Fruit fly (Drosophila melanogaster) whole organism, adult: ENCODE data around the gene LanB1.
A peak's percentile ranks its signal among the peaks of the same experiment; 100 is the strongest.

Source experiments
- CG11617 ChIP-seq: fragments of 200-800 bp; sonication (Bioruptor generic); optimal IDR thresholded peaks from 2 replicates; lab custom pipeline; 2017; ENCODE audit warnings: mild to moderate bottlenecking, missing biosample characterization, missing genetic modification reagents, missing genetic modification characterization
- CG12768 ChIP-seq: fragments of 200-800 bp; sonication (Bioruptor generic); optimal IDR thresholded peaks from 2 replicates; lab custom pipeline; 2017; ENCODE audit warnings: missing biosample characterization, missing genetic modification characterization, mild to moderate bottlenecking, moderate library complexity, missing genetic modification reagents
- CG14711 ChIP-seq: fragments of 200-800 bp; sonication (Bioruptor generic); optimal IDR thresholded peaks from 2 replicates; lab custom pipeline; 2018; ENCODE audit warnings: missing biosample characterization, mild to moderate bottlenecking, missing genetic modification characterization, moderate library complexity
- CG1620 ChIP-seq: fragments of 200-800 bp; sonication (Bioruptor generic); optimal IDR thresholded peaks from 2 replicates; lab custom pipeline; 2016; ENCODE audit warnings: missing biosample characterization, missing genetic modification characterization
- CG33017 ChIP-seq: fragments of 200-800 bp; sonication (Bioruptor generic); optimal IDR thresholded peaks from 2 replicates; lab custom pipeline; 2018; ENCODE audit warnings: missing biosample characterization, mild to moderate bottlenecking, missing genetic modification characterization, moderate library complexity
- CG5204 ChIP-seq: fragments of 200-800 bp; sonication (Bioruptor generic); optimal IDR thresholded peaks from 2 replicates; lab custom pipeline; 2016; ENCODE audit warnings: missing biosample characterization, missing genetic modification characterization
- CG7045 ChIP-seq: fragments of 200-800 bp; sonication (Bioruptor generic); optimal IDR thresholded peaks from 2 replicates; lab custom pipeline; 2017; ENCODE audit warnings: missing biosample characterization, mild to moderate bottlenecking, missing genetic modification characterization
- CG7101 ChIP-seq: fragments of 200-800 bp; sonication (Bioruptor generic); optimal IDR thresholded peaks from 2 replicates; lab custom pipeline; 2018; ENCODE audit warnings: missing biosample characterization, mild to moderate bottlenecking, missing genetic modification characterization, moderate library complexity
- Clk ChIP-seq: fragments of 200-800 bp; sonication (Bioruptor generic); optimal IDR thresholded peaks from 2 replicates; lab custom pipeline; 2017; ENCODE audit warnings: missing biosample characterization, missing genetic modification characterization
- Crg-1 ChIP-seq: fragments of 200-800 bp; sonication (Bioruptor generic); optimal IDR thresholded peaks from 2 replicates; lab custom pipeline; 2016; ENCODE audit warnings: missing biosample characterization, missing genetic modification characterization
- Hr96 ChIP-seq: fragments of 200-800 bp; sonication (Bioruptor generic); optimal IDR thresholded peaks from 2 replicates; lab custom pipeline; 2016; ENCODE audit warnings: missing biosample characterization, missing genetic modification characterization
- Mnt ChIP-seq: fragments of 200-800 bp; sonication (Bioruptor generic); optimal IDR thresholded peaks from 2 replicates; lab custom pipeline; 2016; ENCODE audit warnings: missing biosample characterization, mild to moderate bottlenecking, missing genetic modification characterization
- bab1 ChIP-seq: fragments of 200-800 bp; sonication (Bioruptor generic); optimal IDR thresholded peaks from 3 replicates; lab custom pipeline; 2019; ENCODE audit warnings: missing biosample characterization, mild to moderate bottlenecking, missing genetic modification characterization, moderate library complexity
- cic ChIP-seq: fragments of 200-800 bp; sonication (Bioruptor generic); optimal IDR thresholded peaks from 2 replicates; lab custom pipeline; 2017; ENCODE audit warnings: missing biosample characterization, mild to moderate bottlenecking, missing genetic modification characterization, moderate library complexity
- cnc ChIP-seq, 2 experiments: fragments of >200 bp; optimal IDR thresholded peaks; 2 replicates each; lab custom pipeline; 2017
- kay ChIP-seq: fragments of 200-800 bp; sonication (Bioruptor generic); peaks from one replicate; lab custom pipeline; 2016; ENCODE audit warnings: missing biosample characterization, missing genetic modification characterization, borderline replicate concordance
- ovo ChIP-seq: fragments of 200-800 bp; sonication (Bioruptor generic); optimal IDR thresholded peaks from 2 replicates; lab custom pipeline; 2016; ENCODE audit warnings: missing biosample characterization, missing genetic modification characterization
- pad ChIP-seq: fragments of 200-800 bp; sonication (Bioruptor generic); optimal IDR thresholded peaks from 3 replicates; lab custom pipeline; 2017; ENCODE audit warnings: missing biosample characterization, missing genetic modification characterization, mild to moderate bottlenecking, moderate library complexity, missing genetic modification reagents
- tj ChIP-seq: fragments of 200-800 bp; sonication (Bioruptor generic); optimal IDR thresholded peaks from 3 replicates; lab custom pipeline; 2017; ENCODE audit warnings: missing biosample characterization, mild to moderate bottlenecking, missing genetic modification characterization, moderate library complexity
- toe ChIP-seq: fragments of 200-800 bp; sonication (Bioruptor generic); optimal IDR thresholded peaks from 2 replicates; lab custom pipeline; 2016; ENCODE audit warnings: missing biosample characterization, missing genetic modification characterization

Gene LanB1

dm6 chr2L:7827045-7828004 is 16.1 kb downstream of the LanB1 start, which contains the start of the genes Rack1 and mts:
Gene Rack1 (minus strand): TSS chr2L:7827315.
Gene mts (plus strand): TSS chr2L:7827650.
- peak; percentile 96 for TF ChIP-seq Crg-1 (GFP tag; lab: Kevin White, UChicago)
- peak; percentile 82 for TF ChIP-seq tj (GFP tag; lab: Kevin White, UChicago)
- TF ChIP-seq CG7101 (tag; lab: Kevin White, UChicago), result peak; percentile 94
- TF ChIP-seq Hr96, result peak; percentile 85
- peak; percentile 92 for TF ChIP-seq CG11617 (GFP tag; lab: Kevin White, UChicago)
- TF ChIP-seq CG5204, result no peak
- peak; percentile 93 for TF ChIP-seq CG12768 (GFP tag; lab: Kevin White, UChicago)
- peak; percentile 75 for TF ChIP-seq CG14711 (tag; lab: Kevin White, UChicago)
- TF ChIP-seq Clk (GFP tag; lab: Kevin White, UChicago), result peak; percentile 84
- peak; percentile 87 for TF ChIP-seq CG7045 (GFP tag; lab: Kevin White, UChicago)
- TF ChIP-seq bab1 (GFP tag; lab: Kevin White, UChicago), result peak; percentile 74
- TF ChIP-seq Mnt, result peak; percentile 94
- peak; percentile 48 for TF ChIP-seq cic (GFP tag; lab: Kevin White, UChicago)
- peak; percentile 82 for TF ChIP-seq pad
- peak; percentile 94 for TF ChIP-seq ovo
- TF ChIP-seq CG33017 (tag; lab: Kevin White, UChicago), result peak; percentile 85
- no peak for TF ChIP-seq cnc (optimal IDR thresholded peaks at IDR 0.05; lab: Kevin White, UChicago)
- TF ChIP-seq kay, result peak; percentile 84
- peak; percentile 88 for TF ChIP-seq CG1620 (GFP tag; lab: Kevin White, UChicago)
- TF ChIP-seq toe (GFP tag; lab: Kevin White, UChicago), result peak; percentile 80

DNA sequence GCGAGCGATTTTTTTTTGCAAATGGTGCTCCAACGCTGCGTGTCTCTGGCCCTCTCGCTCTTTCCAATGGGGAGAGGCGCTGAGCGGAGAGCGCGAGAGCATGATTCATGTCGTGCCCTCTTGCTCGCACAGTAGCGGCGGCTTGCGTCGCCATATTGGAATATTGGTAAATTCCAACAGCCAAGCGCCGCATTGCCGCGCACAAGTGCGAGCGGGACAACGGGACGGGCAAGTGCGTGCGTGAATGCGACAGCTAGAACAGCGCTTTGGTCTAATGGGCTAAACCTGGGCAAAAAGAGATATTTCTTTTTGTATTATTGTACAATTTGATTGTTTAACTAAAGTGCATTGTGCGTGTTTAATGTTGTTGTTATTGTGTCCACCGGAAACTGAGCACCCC is 17.0 kb downstream of the LanB1 start:
- TF ChIP-seq toe (GFP tag; lab: Kevin White, UChicago) (no peak), CG7101 (tag; lab: Kevin White, UChicago) (no peak), CG5204 (no peak), Crg-1 (GFP tag; lab: Kevin White, UChicago) (no peak), CG12768 (GFP tag; lab: Kevin White, UChicago) (peak; percentile 50), CG11617 (GFP tag; lab: Kevin White, UChicago) (no peak), bab1 (GFP tag; lab: Kevin White, UChicago) (no peak), CG14711 (tag; lab: Kevin White, UChicago) (no peak), CG7045 (GFP tag; lab: Kevin White, UChicago) (peak; percentile 19), pad (peak; percentile 81), Mnt (peak; percentile 50), tj (GFP tag; lab: Kevin White, UChicago) (peak; percentile 34), CG1620 (GFP tag; lab: Kevin White, UChicago) (no peak), Clk (GFP tag; lab: Kevin White, UChicago) (peak; percentile 45), ovo (peak; percentile 57), kay (peak; percentile 100), cic (GFP tag; lab: Kevin White, UChicago) (peak; percentile 39), Hr96 (peak; percentile 26)

dm6 chr2L:7828901-7829300 is 17.7 kb downstream of the LanB1 start:
- TF ChIP-seq tj (GFP tag; lab: Kevin White, UChicago), result no peak
- peak; percentile 3 for TF ChIP-seq CG33017 (tag; lab: Kevin White, UChicago)

dm6 chr2L:7833238-7833637 is 22.0 kb downstream of the LanB1 start:
- TF ChIP-seq Crg-1 (GFP tag; lab: Kevin White, UChicago), result no peak
- TF ChIP-seq Hr96, result peak; percentile 1
- no peak for TF ChIP-seq toe (GFP tag; lab: Kevin White, UChicago)
- TF ChIP-seq CG33017 (tag; lab: Kevin White, UChicago), result no peak

- TF ChIP-seq ovo (no peak), Hr96 (no peak), CG14711 (tag; lab: Kevin White, UChicago) (no peak), bab1 (GFP tag; lab: Kevin White, UChicago) (no peak), cnc (optimal IDR thresholded peaks at IDR 0.05; lab: Kevin White, UChicago) (no peak), toe (GFP tag; lab: Kevin White, UChicago) (no peak), kay (no peak), CG7045 (GFP tag; lab: Kevin White, UChicago) (no peak), cic (GFP tag; lab: Kevin White, UChicago) (no peak), Mnt (no peak)
These were observed 22.4 kb downstream of the LanB1 start for dm6 chr2L:7833650-7834049.

dm6 chr2L:7838024-7838423 is 26.8 kb downstream of the LanB1 start:
- TF ChIP-seq ovo, result no peak
- TF ChIP-seq cic (GFP tag; lab: Kevin White, UChicago), result no peak
- no peak for TF ChIP-seq CG12768 (GFP tag; lab: Kevin White, UChicago)
- no peak for TF ChIP-seq Clk (GFP tag; lab: Kevin White, UChicago)
- no peak for TF ChIP-seq cnc (optimal IDR thresholded peaks at IDR 0.05; lab: Kevin White, UChicago)
- TF ChIP-seq kay, result no peak
- no peak for TF ChIP-seq Mnt
- TF ChIP-seq CG11617 (GFP tag; lab: Kevin White, UChicago), result no peak
- no peak for TF ChIP-seq Hr96
- no peak for TF ChIP-seq CG14711 (tag; lab: Kevin White, UChicago)
- TF ChIP-seq tj (GFP tag; lab: Kevin White, UChicago), result no peak
- no peak for TF ChIP-seq Crg-1 (GFP tag; lab: Kevin White, UChicago)
- TF ChIP-seq pad, result no peak
